Worm (Caenorhabditis elegans) whole organism, L1 larva: Measurements from ENCODE around the gene C06C3.7.

Experiments
- C34B4.2 ChIP-seq: sonication (generic microtip); optimal IDR thresholded peaks from 2 replicates; lab custom pipeline; 2017; ENCODE audit warnings: mild to moderate bottlenecking, missing genetic modification characterization, missing compliant biosample characterization
- egl-27 ChIP-seq, 2 experiments: fragments of 150-350 bp in 1 of 2; sonication (generic microtip); optimal IDR thresholded peaks; 3 replicates each; lab custom pipeline; 2017 to 2018; ENCODE audit warnings: missing biosample characterization in 2 of 2, missing genetic modification characterization in 2 of 2, missing genetic modification reagents in 2 of 2
- hlh-17 ChIP-seq: fragments of 200-800 bp; sonication (Bioruptor generic); optimal IDR thresholded peaks from 2 replicates; lab custom pipeline; 2018; ENCODE audit warnings: missing genetic modification characterization, mild to moderate bottlenecking, missing compliant biosample characterization, moderate library complexity, borderline replicate concordance
- hlh-4 ChIP-seq: sonication (generic microtip); optimal IDR thresholded peaks from 2 replicates; lab custom pipeline; 2016; ENCODE audit warnings: mild to moderate bottlenecking, missing genetic modification characterization, missing compliant biosample characterization
- nhr-11 ChIP-seq: fragments of 150-350 bp; optimal IDR thresholded peaks from 2 replicates; lab custom pipeline; 2014; ENCODE audit warnings: missing biosample characterization, missing genetic modification characterization
- nhr-76 ChIP-seq: sonication (generic microtip); optimal IDR thresholded peaks from 2 replicates; lab custom pipeline; 2017; ENCODE audit warnings: missing biosample characterization, missing genetic modification characterization
- skn-1 ChIP-seq: fragments of 150-350 bp; optimal IDR thresholded peaks from 2 replicates; lab custom pipeline; 2014; ENCODE audit warnings: missing biosample characterization, missing genetic modification characterization
- sox-4 ChIP-seq: sonication (generic microtip); optimal IDR thresholded peaks from 2 replicates; lab custom pipeline; 2016; ENCODE audit warnings: missing genetic modification characterization, missing compliant biosample characterization
- unc-130 ChIP-seq: fragments of 150-350 bp; optimal IDR thresholded peaks from 2 replicates; lab custom pipeline; 2017; ENCODE audit warnings: missing biosample characterization, missing genetic modification characterization, inconsistent platforms
- unc-86 ChIP-seq: sonication (generic microtip); optimal IDR thresholded peaks from 2 replicates; lab custom pipeline; 2016; ENCODE audit warnings: missing genetic modification characterization, missing compliant biosample characterization
- zag-1 ChIP-seq: fragments of 150-350 bp; optimal IDR thresholded peaks from 2 replicates; lab custom pipeline; 2014; ENCODE audit warnings: missing biosample characterization, missing genetic modification characterization

DNA sequence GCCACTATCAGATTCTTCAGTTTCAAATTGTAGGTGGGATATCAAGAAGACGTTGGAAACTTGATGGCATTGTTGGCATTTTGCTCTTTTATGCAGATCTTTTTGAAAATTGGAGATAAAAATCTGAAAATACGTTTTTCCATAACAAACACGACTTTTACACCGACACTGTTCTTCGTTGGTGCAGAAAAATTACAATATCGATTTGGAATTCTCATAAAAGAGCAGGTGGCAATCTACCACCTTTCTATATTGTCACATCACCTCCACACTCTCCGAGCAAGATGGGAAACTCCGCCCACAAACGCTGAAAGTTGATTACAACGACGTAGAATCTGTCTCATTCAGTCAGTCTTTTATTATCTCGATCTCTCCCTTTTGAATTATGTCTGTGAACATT is 22.1 kb downstream of the C06C3.7 start, which contains the start of gene arrd-2:
- TF ChIP-seq unc-130 (no peak), skn-1 (tag; lab: Kevin White, UChicago) (no peak), C34B4.2 (tag; lab: Kevin White, UChicago) (no peak), nhr-11 (tag; lab: Kevin White, UChicago) (no peak), sox-4 (tag; lab: Kevin White, UChicago) (no peak), zag-1 (tag; lab: Kevin White, UChicago) (no peak), nhr-76 (no peak), egl-27 (tag; optimal IDR thresholded peaks at IDR 0.05; lab: Kevin White, UChicago) (no peak), unc-86 (tag; lab: Kevin White, UChicago) (no peak), hlh-17 (no peak), hlh-4 (tag; lab: Kevin White, UChicago) (no peak)
